Fruit fly (Drosophila melanogaster): ENCODE results near the gene CG34012.

The CG34012 gene

dm6 chr3L:11074043-11074853, 35.1 kb downstream of the CG34012 start, which contains the start of the genes Pfdn2 and Noc1 (continued):
- peak; percentile 55 for TF ChIP-seq CG32772 (GFP tag; IDR thresholded peaks at IDR 0.05)
- TF ChIP-seq dmrt11E (tag; optimal IDR thresholded peaks at IDR 0.05): peak; percentile 68
- TF ChIP-seq H15 (GFP tag; IDR thresholded peaks at IDR 0.05): no peak
- TF ChIP-seq dmrt99B (tag; optimal IDR thresholded peaks at IDR 0.05): no peak
- no peak for TF ChIP-seq gce (GFP tag; IDR thresholded peaks at IDR 0.05)
- no peak for TF ChIP-seq chinmo (GFP tag; IDR thresholded peaks at IDR 0.05; ENCODE audit: partially characterized antibody)
- 0 out of 3 replicates have a peak, but pooled peaks have one; percentile 27 for TF ChIP-seq jigr1 (GFP tag; IDR thresholded peaks at IDR 0.05)
- TF ChIP-seq disco-r (GFP tag; optimal IDR thresholded peaks at IDR 0.05): no peak
- peak; percentile 58 for TF ChIP-seq sug (tag; optimal IDR thresholded peaks at IDR 0.05)
- TF ChIP-seq mam (GFP tag; optimal IDR thresholded peaks at IDR 0.05): peak; percentile 43
- no peak for TF ChIP-seq HHEX (GFP tag; optimal IDR thresholded peaks at IDR 0.05)
- TF ChIP-seq CTCF (GFP tag; optimal IDR thresholded peaks at IDR 0.05): no peak
- TF ChIP-seq CG9817 (tag; optimal IDR thresholded peaks at IDR 0.05): peak; percentile 56
- TF ChIP-seq Nf-YB (GFP tag; optimal IDR thresholded peaks at IDR 0.05): no peak
- no peak for TF ChIP-seq ac (GFP tag; optimal IDR thresholded peaks at IDR 0.05)
- TF ChIP-seq ranshi (GFP tag; IDR thresholded peaks at IDR 0.05): no peak
- no peak for TF ChIP-seq gt (GFP tag; IDR thresholded peaks at IDR 0.05)
- peak; percentile 42; the same call in 1 of the 2 replicates for TF ChIP-seq E2f1 (GFP tag; IDR thresholded peaks at IDR 0.05)
- TF ChIP-seq CG7372 (GFP tag; IDR thresholded peaks at IDR 0.05): no peak
- TF ChIP-seq CG18262 (tag; optimal IDR thresholded peaks at IDR 0.05): peak; percentile 66
- no peak for TF ChIP-seq HLH54F (GFP tag; optimal IDR thresholded peaks at IDR 0.05)
- TF ChIP-seq CG15269 (tag; optimal IDR thresholded peaks at IDR 0.05): no peak
- peak; percentile 6 for TF ChIP-seq CG15479 (GFP tag; optimal IDR thresholded peaks at IDR 0.05)
- TF ChIP-seq ap (GFP tag; IDR thresholded peaks at IDR 0.05): no peak
- peak; percentile 53 for TF ChIP-seq fd3F (GFP tag; optimal IDR thresholded peaks at IDR 0.05)
- no peak for TF ChIP-seq Nf-YA (GFP tag; IDR thresholded peaks at IDR 0.05)
- peak; percentile 80 for TF ChIP-seq CoRest (tag; optimal IDR thresholded peaks at IDR 0.05)
- no peak for TF ChIP-seq Bteb2 (GFP tag; optimal IDR thresholded peaks at IDR 0.05)
- peak; percentile 33 for TF ChIP-seq CG10654 (GFP tag; optimal IDR thresholded peaks at IDR 0.05)
- no peak for TF ChIP-seq Optix (GFP tag; IDR thresholded peaks at IDR 0.05)
- TF ChIP-seq h (optimal IDR thresholded peaks at IDR 0.05): no peak
- TF ChIP-seq dpn (GFP tag; optimal IDR thresholded peaks at IDR 0.05): peak in 1 of 2 experiments; percentile 67
- TF ChIP-seq kah (GFP tag; optimal IDR thresholded peaks at IDR 0.05): no peak
- TF ChIP-seq CG17829 (tag; optimal IDR thresholded peaks at IDR 0.05): peak; percentile 55
- no peak for TF ChIP-seq mld (GFP tag; IDR thresholded peaks at IDR 0.05; ENCODE audit: partially characterized antibody)
- TF ChIP-seq CG7839 (tag; optimal IDR thresholded peaks at IDR 0.05): no peak
- peak; percentile 35; the same call in 1 of the 3 replicates for TF ChIP-seq CG34422 (GFP tag; IDR thresholded peaks at IDR 0.05)
- peak; percentile 23 for TF ChIP-seq tin (GFP tag; optimal IDR thresholded peaks at IDR 0.05)
- no peak for TF ChIP-seq crc (GFP tag; optimal IDR thresholded peaks at IDR 0.05)
- TF ChIP-seq CG14667 (GFP tag; IDR thresholded peaks at IDR 0.05): peak; percentile 12; the same call in 1 of the 2 replicates
- TF ChIP-seq Max (GFP tag; optimal IDR thresholded peaks at IDR 0.05): peak; percentile 54
- TF ChIP-seq cwo (GFP tag; optimal IDR thresholded peaks at IDR 0.05): peak; percentile 82
- TF ChIP-seq Oaz (GFP tag; IDR thresholded peaks at IDR 0.05): no peak
- no peak for TF ChIP-seq emc (GFP tag; optimal IDR thresholded peaks at IDR 0.05)
- no peak for TF ChIP-seq PHDP (tag; optimal IDR thresholded peaks at IDR 0.05)
- TF ChIP-seq tgo (GFP tag; IDR thresholded peaks at IDR 0.05): peak; percentile 41; the same call in 2 of the 3 replicates
- peak; percentile 55 for TF ChIP-seq CG1602 (GFP tag; optimal IDR thresholded peaks at IDR 0.05)
- TF ChIP-seq sisA (GFP tag; IDR thresholded peaks at IDR 0.05): peak; percentile 59
- peak; percentile 54 for TF ChIP-seq CG30020 (tag; optimal IDR thresholded peaks at IDR 0.05)
- no peak; the same call in 1 of the 2 replicates for TF ChIP-seq CG14441 (GFP tag; IDR thresholded peaks at IDR 0.05)
- no peak for TF ChIP-seq CG31441 (GFP tag; IDR thresholded peaks at IDR 0.05)
